Fruit fly (Drosophila melanogaster): Measurements from ENCODE around the gene Jhbp15.

Gene Jhbp15

DNA sequence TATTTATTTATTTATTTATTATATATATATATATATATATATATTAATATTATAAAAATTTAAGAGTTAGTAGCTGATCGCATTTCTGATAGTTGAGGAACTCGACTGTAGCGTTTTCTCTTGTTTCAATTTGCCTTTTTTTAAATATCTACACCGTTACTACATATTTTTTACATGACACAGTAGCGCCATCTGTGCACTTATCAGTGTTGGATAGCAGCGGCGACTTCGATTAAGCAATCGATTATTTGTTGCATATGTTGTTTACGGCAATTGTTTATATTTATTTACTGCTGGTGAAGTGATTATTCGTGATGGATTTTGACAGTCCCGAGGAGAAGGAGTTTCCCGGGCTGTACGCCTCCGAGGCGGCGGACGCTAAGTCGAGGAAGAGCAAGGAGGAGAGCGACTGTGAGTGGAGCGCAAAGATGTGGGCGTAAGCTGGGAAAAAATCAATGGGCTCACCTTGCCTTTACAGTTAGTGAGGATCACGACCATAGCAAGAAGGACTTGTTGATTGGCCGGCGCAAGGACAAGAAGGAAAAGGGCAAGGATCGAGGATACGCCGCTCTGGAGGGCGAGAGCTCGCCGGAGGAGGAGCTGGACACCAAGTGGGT is 33.2 kb downstream of the Jhbp15 start, which contains the start of gene Rlip (continued):
- TF ChIP-seq chinmo (GFP tag; IDR thresholded peaks at IDR 0.05; ENCODE audit: partially characterized antibody) = 0 out of 4 replicates have a peak, but pooled peaks have one; percentile 60
- TF ChIP-seq CG11085 (GFP tag; IDR thresholded peaks at IDR 0.05) = 0 out of 2 replicates have a peak, but pooled peaks have one; percentile 42
- peak; percentile 49 for TF ChIP-seq CG1792 (GFP tag; optimal IDR thresholded peaks at IDR 0.05)
- peak; percentile 15 for TF ChIP-seq Lhr (GFP tag; optimal IDR thresholded peaks at IDR 0.05)
- TF ChIP-seq luna (GFP tag; optimal IDR thresholded peaks at IDR 0.05) = peak; percentile 14
- TF ChIP-seq CG9727 (GFP tag; optimal IDR thresholded peaks at IDR 0.05) = no peak
- peak; percentile 47 for TF ChIP-seq CG4820 (GFP tag; optimal IDR thresholded peaks at IDR 0.05)
- peak; percentile 19 for TF ChIP-seq Meics (GFP tag; optimal IDR thresholded peaks at IDR 0.05)
- TF ChIP-seq CG9215 (GFP tag; IDR thresholded peaks at IDR 0.05) = peak; percentile 25; the same call in 1 of the 2 replicates
- 0 out of 3 replicates have a peak, but pooled peaks have one; percentile 14 for TF ChIP-seq croc (GFP tag; conservative IDR thresholded peaks at IDR 0.05)
- no peak for TF ChIP-seq ewg (GFP tag; optimal IDR thresholded peaks at IDR 0.05)
- TF ChIP-seq CG15479 (GFP tag; optimal IDR thresholded peaks at IDR 0.05) = no peak
- TF ChIP-seq Vsx1 (GFP tag; optimal IDR thresholded peaks at IDR 0.05) = no peak
- TF ChIP-seq CG13287 (GFP tag; IDR thresholded peaks at IDR 0.05; ENCODE audit: partially characterized antibody) = peak; percentile 79
- peak; percentile 3 for TF ChIP-seq ERR (GFP tag; optimal IDR thresholded peaks at IDR 0.05)
- no peak for TF ChIP-seq abd-A (tag; optimal IDR thresholded peaks at IDR 0.05)
- peak; percentile 7 for TF ChIP-seq Bteb2 (GFP tag; optimal IDR thresholded peaks at IDR 0.05)
- peak; percentile 56 for TF ChIP-seq CG34422 (GFP tag; IDR thresholded peaks at IDR 0.05)
- peak; percentile 96 for TF ChIP-seq CG10267 (tag; optimal IDR thresholded peaks at IDR 0.05)
- no peak for TF ChIP-seq salm (tag; optimal IDR thresholded peaks at IDR 0.05)
- TF ChIP-seq inv (GFP tag; IDR thresholded peaks at IDR 0.05; ENCODE audit: partially characterized antibody) = peak; percentile 53
- TF ChIP-seq Antp (GFP tag; optimal IDR thresholded peaks at IDR 0.05) = peak; percentile 60
- peak; percentile 75 for TF ChIP-seq CG11247 (GFP tag; IDR thresholded peaks at IDR 0.05)
- TF ChIP-seq fru (optimal IDR thresholded peaks at IDR 0.05) = no peak
- peak; percentile 38; the same call in 1 of the 4 replicates for TF ChIP-seq Dll (GFP tag; IDR thresholded peaks at IDR 0.05; ENCODE audit: partially characterized antibody)
- TF ChIP-seq Atf-2 (GFP tag; optimal IDR thresholded peaks at IDR 0.05) = peak; percentile 15
- TF ChIP-seq HLH54F (GFP tag; optimal IDR thresholded peaks at IDR 0.05) = peak; percentile 29
- peak; percentile 9 for TF ChIP-seq CG13894 (tag; optimal IDR thresholded peaks at IDR 0.05)
- peak; percentile 24 for TF ChIP-seq Mad (GFP tag; optimal IDR thresholded peaks at IDR 0.05)
- TF ChIP-seq CG5245 (GFP tag; optimal IDR thresholded peaks at IDR 0.05) = peak; percentile 53
- TF ChIP-seq CG9609 (GFP tag; optimal IDR thresholded peaks at IDR 0.05) = peak; percentile 55
- 0 out of 3 replicates have a peak, but pooled peaks have one; percentile 25 for TF ChIP-seq otp (GFP tag; IDR thresholded peaks at IDR 0.05)
- TF ChIP-seq CG14014 (GFP tag; IDR thresholded peaks at IDR 0.05) = 0 out of 2 replicates have a peak, but pooled peaks have one; percentile 17
- TF ChIP-seq CG11504 (tag; optimal IDR thresholded peaks at IDR 0.05) = peak; percentile 62
- TF ChIP-seq CG15073 (GFP tag; optimal IDR thresholded peaks at IDR 0.05) = no peak
- TF ChIP-seq Atf3 (GFP tag; optimal IDR thresholded peaks at IDR 0.05) = peak; percentile 21
- peak; percentile 14 for TF ChIP-seq Dek (tag; optimal IDR thresholded peaks at IDR 0.05)
- TF ChIP-seq bbx (GFP tag; IDR thresholded peaks at IDR 0.05; ENCODE audit: partially characterized antibody) = peak; percentile 67; the same call in 1 of the 2 replicates
- peak; percentile 23 for TF ChIP-seq CG12942 (GFP tag; optimal IDR thresholded peaks at IDR 0.05)
- TF ChIP-seq shn (GFP tag; optimal IDR thresholded peaks at IDR 0.05) = peak; percentile 32
- no peak for TF ChIP-seq CG31365 (tag; optimal IDR thresholded peaks at IDR 0.05)
- peak; percentile 45 for TF ChIP-seq Dad (GFP tag; optimal IDR thresholded peaks at IDR 0.05)
- TF ChIP-seq CG10543 (GFP tag; optimal IDR thresholded peaks at IDR 0.05) = peak; percentile 22
- peak; percentile 19; the same call in 1 of the 2 replicates for TF ChIP-seq Oaz (GFP tag; IDR thresholded peaks at IDR 0.05)
- peak; percentile 37; the same call in 1 of the 3 replicates for TF ChIP-seq ci (GFP tag; IDR thresholded peaks at IDR 0.05)
- TF ChIP-seq Fer3 (tag; optimal IDR thresholded peaks at IDR 0.05) = peak; percentile 37
- peak; percentile 53; the same call in 1 of the 2 replicates for TF ChIP-seq HLH3B (GFP tag; IDR thresholded peaks at IDR 0.05)
- TF ChIP-seq CG5180 (GFP tag; optimal IDR thresholded peaks at IDR 0.05) = no peak
- peak; percentile 62 for TF ChIP-seq CG32532 (GFP tag; IDR thresholded peaks at IDR 0.05)

Data from whole organism, embryonic.